Worm (Caenorhabditis elegans) whole organism, late embryonic: ENCODE results near the gene math-22.
"Not testable (repeated sequence)": the region's sequence is repeated elsewhere in the genome, so short reads cannot be mapped to it uniquely, and the experiment has no call there.

Experiments used
- C08G9.2 ChIP-seq: sonication (generic microtip); optimal IDR thresholded peaks from 2 replicates; lab custom pipeline; 2016; ENCODE audit warnings: mild to moderate bottlenecking, missing genetic modification characterization, moderate library complexity, missing compliant biosample characterization
- C38D4.7 ChIP-seq: fragments of 200-800 bp; sonication (Bioruptor generic); optimal IDR thresholded peaks from 2 replicates; lab custom pipeline; 2018; ENCODE audit warnings: mild to moderate bottlenecking, missing genetic modification characterization, moderate library complexity, missing compliant biosample characterization
- F13H6.1 ChIP-seq: sonication (generic microtip); optimal IDR thresholded peaks from 2 replicates; lab custom pipeline; 2016; ENCODE audit warnings: missing genetic modification characterization, missing compliant biosample characterization
- ama-1 ChIP-seq: fragments of 150-350 bp; optimal IDR thresholded peaks from 2 replicates; lab custom pipeline; 2014
- ceh-18 ChIP-seq: sonication (generic microtip); optimal IDR thresholded peaks from 2 replicates; lab custom pipeline; 2016; ENCODE audit warnings: missing genetic modification characterization, missing compliant biosample characterization
- ceh-34 ChIP-seq: sonication (generic microtip); optimal IDR thresholded peaks from 2 replicates; lab custom pipeline; 2016; ENCODE audit warnings: mild to moderate bottlenecking, missing genetic modification characterization, missing compliant biosample characterization
- fkh-10 ChIP-seq: fragments of 150-350 bp; optimal IDR thresholded peaks from 2 replicates; lab custom pipeline; 2014; ENCODE audit warnings: missing biosample characterization, missing genetic modification reagents, missing genetic modification characterization
- lin-11 ChIP-seq: fragments of 200-800 bp; sonication (Bioruptor generic); optimal IDR thresholded peaks from 2 replicates; lab custom pipeline; 2018; ENCODE audit warnings: mild to moderate bottlenecking, missing genetic modification characterization, missing compliant biosample characterization
- pha-4 ChIP-seq: fragments of 150-350 bp; optimal IDR thresholded peaks from 2 replicates; lab custom pipeline; 2018; ENCODE audit warnings: missing biosample characterization, missing genetic modification reagents, missing genetic modification characterization
- pqm-1 ChIP-seq: sonication (generic microtip); optimal IDR thresholded peaks from 2 replicates; lab custom pipeline; 2016; ENCODE audit warnings: missing genetic modification characterization, missing compliant biosample characterization
- tbx-2 ChIP-seq: sonication (generic microtip); optimal IDR thresholded peaks from 2 replicates; lab custom pipeline; 2016; ENCODE audit warnings: missing genetic modification characterization, missing compliant biosample characterization
- ttx-3 ChIP-seq: sonication (generic microtip); optimal IDR thresholded peaks from 2 replicates; lab custom pipeline; 2016; ENCODE audit warnings: missing genetic modification reagents, missing genetic modification characterization, missing compliant biosample characterization
- zip-5 ChIP-seq: sonication (generic microtip); optimal IDR thresholded peaks from 2 replicates; lab custom pipeline; 2016; ENCODE audit warnings: missing genetic modification characterization, missing compliant biosample characterization

DNA sequence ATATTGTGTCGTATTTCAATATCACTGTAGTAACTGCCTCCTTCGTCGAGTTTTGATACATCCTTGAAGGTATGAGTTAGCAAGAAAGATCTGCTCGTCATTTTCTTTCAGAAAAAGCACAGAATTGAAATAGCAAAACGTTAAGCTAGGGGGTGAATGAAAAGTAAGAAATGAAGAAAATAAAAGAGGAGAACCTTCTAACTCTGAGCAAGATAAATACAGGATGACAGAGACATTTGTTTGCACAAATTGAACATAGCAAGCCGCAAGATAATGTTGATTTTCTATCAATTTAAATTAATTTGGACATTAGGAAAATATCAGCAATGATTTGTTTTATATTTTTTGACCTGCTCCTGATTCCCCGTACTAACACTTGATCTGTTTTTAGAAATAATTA, 50.4 kb downstream of the math-22 start, which contains the start of gene math-49:
- TF ChIP-seq pha-4 (tag; lab: Kevin White, UChicago); lin-11 (tag; lab: Kevin White, UChicago); pqm-1; tbx-2 (tag; lab: Kevin White, UChicago); ttx-3 (tag; lab: Kevin White, UChicago); F13H6.1; ceh-34 (tag; lab: Kevin White, UChicago); ama-1 (lab: Kevin White, UChicago); ceh-18 (tag; lab: Kevin White, UChicago); fkh-10; zip-5 (tag; lab: Kevin White, UChicago); C38D4.7; C08G9.2 (tag; lab: Kevin White, UChicago): not testable (repeated sequence)
